Worm (Caenorhabditis elegans): ENCODE data around the gene col-157.

ce11 chrV:11521448-11521847 lies 37.6 kb downstream of the col-157 start, which contains the start of gene pafo-1:
- TF ChIP-seq hlh-15 (tag; optimal IDR thresholded peaks at IDR 0.05) (no peak), dve-1 (tag; optimal IDR thresholded peaks at IDR 0.05) (peak; percentile 27), unc-3 (GFP tag; conservative IDR thresholded peaks at IDR 0.05) (peak; percentile 50; the same call in 1 of the 2 replicates), unc-3 (tag; optimal IDR thresholded peaks at IDR 0.05) (peak; percentile 49), pha-4 (tag; optimal IDR thresholded peaks at IDR 0.05) (no peak), fkh-10 (GFP tag; optimal IDR thresholded peaks at IDR 0.05) (no peak), eyg-1 (tag; optimal IDR thresholded peaks at IDR 0.05) (no peak), ceh-2 (tag; optimal IDR thresholded peaks at IDR 0.05) (no peak), ceh-6 (GFP tag; optimal IDR thresholded peaks at IDR 0.05) (no peak)
